Fruit fly (Drosophila melanogaster) whole organism, pupa: ENCODE results near the gene CG43779.

Experiments
- CG13204 ChIP-seq: fragments of 200-800 bp; sonication (Bioruptor generic); optimal IDR thresholded peaks from 2 replicates; lab custom pipeline; 2018; ENCODE audit warnings: missing biosample characterization, mild to moderate bottlenecking, missing genetic modification characterization, moderate library complexity
- CG15710 ChIP-seq: fragments of 200-800 bp; sonication (Bioruptor generic); optimal IDR thresholded peaks from 2 replicates; lab custom pipeline; 2018; ENCODE audit warnings: missing biosample characterization, mild to moderate bottlenecking, missing genetic modification characterization, moderate library complexity
- Pif1B ChIP-seq: fragments of 200-800 bp; sonication (Bioruptor generic); optimal IDR thresholded peaks from 3 replicates; lab custom pipeline; 2016; ENCODE audit warnings: missing biosample characterization, missing genetic modification characterization
- rn ChIP-seq: fragments of 200-800 bp; sonication (Bioruptor generic); IDR thresholded peaks from 2 replicates; pipeline ENCODE4 v1.3.6; 2022; ENCODE audit warnings: missing biosample characterization, missing genetic modification characterization

DNA sequence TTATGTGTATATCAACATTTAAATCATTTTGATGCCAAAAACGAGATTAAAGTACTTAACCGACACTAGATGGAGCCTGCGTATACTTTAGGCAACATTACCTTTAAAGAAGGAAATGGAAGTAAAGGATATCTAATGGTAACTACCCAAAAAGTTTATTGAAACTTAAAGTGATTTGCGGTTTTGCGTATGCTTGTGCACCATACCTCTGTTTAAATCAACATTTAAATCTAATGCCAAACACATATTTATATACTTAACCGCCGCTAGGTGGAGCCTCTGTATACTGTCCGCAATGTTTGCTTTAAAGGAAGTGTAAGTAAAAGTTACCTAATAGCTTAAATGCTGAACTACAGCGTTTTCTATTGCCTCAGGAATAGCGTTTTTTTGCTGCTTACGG lies 19.3 kb upstream of the CG43779 start:
- TF ChIP-seq Pif1B (no peak), rn (GFP tag; lab: Robert Waterston, UW) (no peak), CG15710 (no peak), CG13204 (GFP tag; lab: Kevin White, UChicago) (no peak)
